Worm (Caenorhabditis elegans) whole organism, L3 larva: ENCODE data around the gene str-47.

Experiments
- R02D3.7 ChIP-seq: fragments of 150-350 bp; optimal IDR thresholded peaks from 2 replicates; lab custom pipeline; 2014; ENCODE audit warnings: missing biosample characterization, missing genetic modification characterization
- ceh-82 ChIP-seq: fragments of 150-350 bp; optimal IDR thresholded peaks from 2 replicates; lab custom pipeline; 2014; ENCODE audit warnings: missing biosample characterization, missing genetic modification characterization
- daf-12 ChIP-seq: fragments of 150-350 bp; optimal IDR thresholded peaks from 2 replicates; lab custom pipeline; 2014; ENCODE audit warnings: missing biosample characterization, missing genetic modification reagents, missing genetic modification characterization
- nhr-11 ChIP-seq: fragments of 150-350 bp; optimal IDR thresholded peaks from 2 replicates; lab custom pipeline; 2014; ENCODE audit warnings: missing biosample characterization, missing genetic modification characterization
- nhr-237 ChIP-seq: fragments of 150-350 bp; optimal IDR thresholded peaks from 2 replicates; lab custom pipeline; 2014; ENCODE audit warnings: missing biosample characterization, missing genetic modification characterization
- nhr-76 ChIP-seq: fragments of 150-350 bp; sonication (generic microtip); optimal IDR thresholded peaks from 5 replicates; lab custom pipeline; 2014; ENCODE audit warnings: missing biosample characterization, missing genetic modification characterization
- nhr-77 ChIP-seq: fragments of 150-350 bp; optimal IDR thresholded peaks from 2 replicates; lab custom pipeline; 2014; ENCODE audit warnings: missing biosample characterization, missing genetic modification characterization
- tbx-2 ChIP-seq: sonication (generic microtip); optimal IDR thresholded peaks from 2 replicates; lab custom pipeline; 2016; ENCODE audit warnings: mild to moderate bottlenecking, missing genetic modification characterization, missing compliant biosample characterization
- unc-39 ChIP-seq: sonication (generic microtip); optimal IDR thresholded peaks from 4 replicates; lab custom pipeline; 2017; ENCODE audit warnings: missing biosample characterization, missing genetic modification characterization
- unc-62 ChIP-seq: fragments of 150-350 bp; sonication (generic microtip); optimal IDR thresholded peaks from 4 replicates; lab custom pipeline; 2014; ENCODE audit warnings: missing biosample characterization, missing genetic modification reagents, missing genetic modification characterization
- zag-1 ChIP-seq: fragments of 150-350 bp; optimal IDR thresholded peaks from 2 replicates; lab custom pipeline; 2014; ENCODE audit warnings: missing biosample characterization, missing genetic modification characterization

DNA sequence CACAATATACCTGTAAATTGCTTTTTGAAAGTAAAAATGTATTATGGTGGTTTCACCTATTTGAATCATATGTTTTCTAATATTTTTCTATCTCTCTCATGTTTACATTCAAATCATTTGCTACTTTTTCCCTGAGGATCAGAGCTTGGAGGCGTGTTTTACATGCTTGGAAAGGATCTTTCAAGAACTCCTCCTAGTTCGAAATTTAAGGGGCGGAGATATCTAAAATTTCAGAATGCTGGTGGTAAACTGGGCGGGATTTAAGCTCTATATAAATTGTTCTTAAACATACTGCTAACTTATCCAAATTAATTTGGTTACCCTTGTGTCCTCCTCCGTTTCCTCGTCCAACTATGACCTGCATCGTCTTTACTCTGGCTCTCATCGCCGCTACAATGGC lies 22.4 kb downstream of the str-47 start, which contains the start of gene C12D5.5:
- TF ChIP-seq nhr-76 (tag; lab: Kevin White, UChicago) (no peak), daf-12 (tag; lab: Kevin White, UChicago) (no peak), nhr-11 (tag; lab: Kevin White, UChicago) (no peak), ceh-82 (tag; lab: Kevin White, UChicago) (no peak), nhr-77 (tag; lab: Kevin White, UChicago) (no peak), R02D3.7 (tag; lab: Kevin White, UChicago) (no peak), unc-62 (no peak), tbx-2 (tag; lab: Kevin White, UChicago) (no peak), unc-39 (no peak), zag-1 (tag; lab: Kevin White, UChicago) (no peak), nhr-237 (no peak)
